Fruit fly (Drosophila melanogaster) whole organism, embryonic: ENCODE data around the gene CG8236.

Source experiments
- Adf1 ChIP-seq: fragments of 200-800 bp; sonication (Bioruptor generic); IDR thresholded peaks from 2 replicates; pipeline ENCODE4 v1.3.6; 2022; ENCODE audit warnings: missing biosample characterization, missing genetic modification characterization
- Atf-2 ChIP-seq: fragments of 200-800 bp; sonication (Bioruptor generic); optimal IDR thresholded peaks from 2 replicates; lab custom pipeline; 2016; ENCODE audit warnings: missing biosample characterization, missing genetic modification characterization
- B-H2 ChIP-seq: fragments of 200-800 bp; sonication (Bioruptor generic); optimal IDR thresholded peaks from 2 replicates; lab custom pipeline; 2018; ENCODE audit warnings: missing biosample characterization, mild to moderate bottlenecking, missing genetic modification characterization
- CG10543 ChIP-seq: fragments of 200-800 bp; sonication (Bioruptor generic); optimal IDR thresholded peaks from 3 replicates; lab custom pipeline; 2017; ENCODE audit warnings: missing biosample characterization, mild to moderate bottlenecking, missing genetic modification characterization, moderate library complexity
- CG12769 ChIP-seq: fragments of 200-800 bp; sonication (Bioruptor generic); optimal IDR thresholded peaks from 2 replicates; lab custom pipeline; 2019; ENCODE audit warnings: missing biosample characterization, mild to moderate bottlenecking, missing genetic modification characterization, moderate library complexity
- CG13424 ChIP-seq: fragments of 200-800 bp; sonication (Bioruptor generic); optimal IDR thresholded peaks from 2 replicates; lab custom pipeline; 2019; ENCODE audit warnings: missing biosample characterization, mild to moderate bottlenecking, missing genetic modification characterization, moderate library complexity
- CG13894 ChIP-seq: fragments of 200-800 bp; sonication (Bioruptor generic); optimal IDR thresholded peaks from 3 replicates; lab custom pipeline; 2018; ENCODE audit warnings: missing biosample characterization, mild to moderate bottlenecking, missing genetic modification characterization, moderate library complexity
- CG15479 ChIP-seq: fragments of 200-800 bp; sonication (Bioruptor generic); optimal IDR thresholded peaks from 3 replicates; lab custom pipeline; 2019; ENCODE audit warnings: missing biosample characterization, mild to moderate bottlenecking, missing genetic modification characterization, moderate library complexity
- CG2199 ChIP-seq: fragments of 200-800 bp; sonication (Bioruptor generic); IDR thresholded peaks from 3 replicates; pipeline ENCODE4 v1.3.6; 2022; ENCODE audit warnings: missing biosample characterization, missing genetic modification characterization
- CG34224 ChIP-seq: fragments of 200-800 bp; sonication (Bioruptor generic); IDR thresholded peaks from 3 replicates; pipeline ENCODE4 v1.3.6; 2022; ENCODE audit warnings: missing biosample characterization, missing genetic modification characterization; ENCODE audit not compliant: partially characterized antibody
- CG4360 ChIP-seq: fragments of 200-800 bp; sonication (Bioruptor generic); IDR thresholded peaks from 2 replicates; pipeline ENCODE4 v1.3.6; 2022; ENCODE audit warnings: missing biosample characterization, missing genetic modification characterization
- CG7928 ChIP-seq: fragments of 200-800 bp; sonication (Bioruptor generic); optimal IDR thresholded peaks from 2 replicates; lab custom pipeline; 2017; ENCODE audit warnings: missing biosample characterization, mild to moderate bottlenecking, missing genetic modification characterization
- CG7963 ChIP-seq: fragments of 200-800 bp; sonication (Bioruptor generic); IDR thresholded peaks from 3 replicates; pipeline ENCODE4 v1.3.6; 2022; ENCODE audit warnings: missing biosample characterization, missing genetic modification characterization; ENCODE audit not compliant: partially characterized antibody
- CG8281 ChIP-seq: fragments of 200-800 bp; sonication (Bioruptor generic); optimal IDR thresholded peaks from 2 replicates; lab custom pipeline; 2018; ENCODE audit warnings: missing biosample characterization, mild to moderate bottlenecking, missing genetic modification characterization, moderate library complexity
- CG8478 ChIP-seq: fragments of >200 bp; optimal IDR thresholded peaks from 2 replicates; lab custom pipeline; 2018
- CG9932 ChIP-seq: fragments of 200-800 bp; sonication (Bioruptor generic); IDR thresholded peaks from 2 replicates; pipeline ENCODE4 v1.3.6; 2022; ENCODE audit warnings: missing biosample characterization, missing genetic modification characterization
- Dbx ChIP-seq: fragments of 200-800 bp; sonication (Bioruptor generic); IDR thresholded peaks from 3 replicates; pipeline ENCODE4 v1.3.6; 2022; ENCODE audit warnings: missing biosample characterization, missing genetic modification characterization
- Fer3 ChIP-seq: fragments of 200-800 bp; sonication (Bioruptor generic); optimal IDR thresholded peaks from 2 replicates; lab custom pipeline; 2018; ENCODE audit warnings: missing biosample characterization, mild to moderate bottlenecking, missing genetic modification characterization, moderate library complexity
- Gsc ChIP-seq: fragments of 200-800 bp; sonication (Bioruptor generic); IDR thresholded peaks from 2 replicates; pipeline ENCODE4 v1.3.6; 2022; ENCODE audit warnings: missing biosample characterization, missing genetic modification characterization
- Gug ChIP-seq: fragments of 200-800 bp; sonication (Bioruptor generic); IDR thresholded peaks from 4 replicates; pipeline ENCODE4 v1.3.6; 2022; ENCODE audit warnings: missing biosample characterization, missing genetic modification characterization
- Med ChIP-seq: fragments of 200-800 bp; sonication (Bioruptor generic); peaks from one replicate; lab custom pipeline; 2016; ENCODE audit warnings: missing biosample characterization, missing genetic modification characterization, mild to moderate bottlenecking, inconsistent platforms, moderate library complexity
- Rfx ChIP-seq: fragments of 200-800 bp; sonication (Bioruptor generic); IDR thresholded peaks from 2 replicates; pipeline ENCODE4 v1.3.6; 2022; ENCODE audit warnings: missing biosample characterization, missing genetic modification characterization
- Xrp1 ChIP-seq: fragments of 200-800 bp; sonication (Bioruptor generic); IDR thresholded peaks from 2 replicates; pipeline ENCODE4 v1.3.6; 2022; ENCODE audit warnings: missing biosample characterization, missing genetic modification characterization
- abd-A ChIP-seq: fragments of 200-800 bp; sonication (Bioruptor generic); optimal IDR thresholded peaks from 3 replicates; lab custom pipeline; 2019; ENCODE audit warnings: missing biosample characterization, mild to moderate bottlenecking, missing genetic modification characterization, moderate library complexity
- crp ChIP-seq, 2 experiments: fragments of 200-800 bp; sonication (Bioruptor generic); optimal IDR thresholded peaks; 2 replicates in 1 of 2; 3 replicates in 1 of 2; lab custom pipeline; 2017; ENCODE audit warnings: missing biosample characterization in 2 of 2, missing genetic modification characterization in 2 of 2, mild to moderate bottlenecking in 1 of 2, moderate library complexity in 1 of 2
- exex ChIP-seq: fragments of 200-800 bp; sonication (Bioruptor generic); optimal IDR thresholded peaks from 4 replicates; lab custom pipeline; 2018; ENCODE audit warnings: missing biosample characterization, mild to moderate bottlenecking, missing genetic modification characterization, moderate library complexity
- ftz-f1 ChIP-seq: fragments of 200-800 bp; sonication (Bioruptor generic); optimal IDR thresholded peaks from 2 replicates; lab custom pipeline; 2016; ENCODE audit warnings: missing biosample characterization, missing genetic modification characterization
- hkb ChIP-seq, 2 experiments: fragments of 200-800 bp in 1 of 2; fragments of >200 bp in 1 of 2; sonication (Bioruptor generic) in 1 of 2; IDR thresholded peaks in 1 of 2; optimal IDR thresholded peaks in 1 of 2; 2 replicates each; pipeline versions ENCODE4 v1.3.6 to Lab custom; 2017 to 2022; ENCODE audit warnings: missing biosample characterization in 1 of 2, missing genetic modification characterization in 1 of 2
- kni ChIP-seq: fragments of 200-800 bp; sonication (Bioruptor generic); optimal IDR thresholded peaks from 3 replicates; lab custom pipeline; 2017; ENCODE audit warnings: mild to moderate bottlenecking, missing biosample characterization, missing genetic modification reagents, missing genetic modification characterization
- knrl ChIP-seq: fragments of 200-800 bp; sonication (Bioruptor generic); IDR thresholded peaks from 3 replicates; pipeline ENCODE4 v1.3.6; 2022; ENCODE audit warnings: missing biosample characterization, missing genetic modification characterization; ENCODE audit not compliant: partially characterized antibody
- nau ChIP-seq: fragments of 200-800 bp; sonication (Bioruptor generic); optimal IDR thresholded peaks from 3 replicates; lab custom pipeline; 2017; ENCODE audit warnings: missing biosample characterization, mild to moderate bottlenecking, missing genetic modification characterization, missing genetic modification reagents
- nom ChIP-seq: fragments of 200-800 bp; sonication (Bioruptor generic); optimal IDR thresholded peaks from 2 replicates; lab custom pipeline; 2017; ENCODE audit warnings: missing biosample characterization, missing genetic modification characterization, mild to moderate bottlenecking, moderate library complexity, missing genetic modification reagents
- pb ChIP-seq: fragments of 200-800 bp; sonication (Bioruptor generic); optimal IDR thresholded peaks from 3 replicates; lab custom pipeline; 2016; ENCODE audit warnings: missing biosample characterization, missing genetic modification characterization
- pfk ChIP-seq: fragments of 200-800 bp; sonication (Bioruptor generic); optimal IDR thresholded peaks from 2 replicates; lab custom pipeline; 2018; ENCODE audit warnings: missing biosample characterization, mild to moderate bottlenecking, missing genetic modification characterization, moderate library complexity
- rib ChIP-seq: fragments of 200-800 bp; sonication (Bioruptor generic); IDR thresholded peaks from 2 replicates; pipeline ENCODE4 v1.3.6; 2022; ENCODE audit warnings: missing biosample characterization, missing genetic modification characterization
- sens ChIP-seq: fragments of 200-800 bp; sonication (Bioruptor generic); peaks from one replicate; lab custom pipeline; 2016; ENCODE audit warnings: missing biosample characterization, missing genetic modification characterization
- twi ChIP-seq: fragments of 200-800 bp; optimal IDR thresholded peaks from 2 replicates; lab custom pipeline; 2019; ENCODE audit warnings: missing biosample characterization, mild to moderate bottlenecking, missing genetic modification characterization, moderate library complexity
- zfh1 ChIP-seq: fragments of 200-800 bp; sonication (Bioruptor generic); IDR thresholded peaks from 3 replicates; pipeline ENCODE4 v1.3.6; 2022; ENCODE audit warnings: missing biosample characterization, missing genetic modification characterization
- zfh2 ChIP-seq: fragments of 200-800 bp; sonication (Bioruptor generic); optimal IDR thresholded peaks from 2 replicates; lab custom pipeline; 2016; ENCODE audit warnings: missing biosample characterization, missing genetic modification characterization

Gene CG8236

DNA sequence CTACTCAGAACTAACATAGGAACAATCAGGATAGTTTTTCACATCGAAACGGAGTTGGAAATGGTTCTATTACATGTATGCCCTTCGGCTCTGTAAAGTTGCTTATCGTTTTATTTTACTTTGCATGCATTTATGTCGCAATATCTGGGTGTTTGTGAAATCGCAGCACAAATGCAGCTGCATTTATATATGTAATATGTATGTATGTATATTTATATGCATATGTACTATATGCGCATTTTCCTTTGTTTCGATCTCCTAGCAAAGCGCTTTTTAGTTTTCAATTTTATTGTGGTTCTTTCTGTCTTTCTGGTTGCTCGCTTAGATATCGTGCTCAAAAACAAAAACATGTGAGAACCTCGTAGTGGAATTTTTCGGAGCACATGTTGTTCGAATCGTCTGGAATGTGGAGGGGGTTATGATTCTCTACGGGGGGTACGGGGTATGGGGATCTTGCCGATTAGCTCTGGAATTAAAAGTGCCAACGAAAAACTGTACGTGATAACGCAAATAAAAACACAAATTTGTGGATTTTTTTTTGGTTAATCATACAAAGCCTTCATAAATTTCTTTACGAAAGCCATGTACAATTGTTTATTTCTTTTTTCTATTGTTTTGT lies 44.9 kb downstream of the CG8236 start (continued):
- TF ChIP-seq CG4360 = 0 out of 2 replicates have a peak, but pooled peaks have one; percentile 24
- peak; percentile 13 for TF ChIP-seq Fer3 (tag; lab: Kevin White, UChicago)
- peak; percentile 8 for TF ChIP-seq sens
- 0 out of 3 replicates have a peak, but pooled peaks have one; percentile 23 for TF ChIP-seq zfh1 (GFP tag; lab: Robert Waterston, UW)
- TF ChIP-seq twi (tag; lab: Kevin White, UChicago) = peak; percentile 82
- no peak for TF ChIP-seq pb
- TF ChIP-seq Dbx (GFP tag; lab: Robert Waterston, UW) = 0 out of 3 replicates have a peak, but pooled peaks have one; percentile 46
- TF ChIP-seq CG7928 (GFP tag; lab: Kevin White, UChicago) = no peak
- TF ChIP-seq B-H2 (GFP tag; lab: Kevin White, UChicago) = peak; percentile 51
- peak; percentile 76 for TF ChIP-seq CG13894 (tag; lab: Kevin White, UChicago)
- peak; percentile 51 for TF ChIP-seq abd-A (tag; lab: Kevin White, UChicago)
- TF ChIP-seq exex (tag; lab: Kevin White, UChicago) = peak; percentile 63
- no peak for TF ChIP-seq zfh2 (GFP tag; lab: Kevin White, UChicago)
- TF ChIP-seq Gsc (GFP tag; lab: Robert Waterston, UW) = no peak
- peak; percentile 34; the same call in 1 of the 2 replicates for TF ChIP-seq rib (GFP tag; lab: Robert Waterston, UW)
- TF ChIP-seq crp (GFP tag; optimal IDR thresholded peaks at IDR 0.05; lab: Kevin White, UChicago) = no peak
- TF ChIP-seq CG34224 = no peak
- peak; percentile 64 for TF ChIP-seq CG12769
- TF ChIP-seq CG9932 (GFP tag; lab: Robert Waterston, UW) = 0 out of 2 replicates have a peak, but pooled peaks have one; percentile 18
- TF ChIP-seq hkb (optimal IDR thresholded peaks at IDR 0.05; lab: Kevin White, UChicago) = no peak
- TF ChIP-seq hkb (GFP tag; IDR thresholded peaks at IDR 0.05; lab: Robert Waterston, UW) = peak; percentile 49; the same call in 1 of the 2 replicates
- 0 out of 2 replicates have a peak, but pooled peaks have one; percentile 5 for TF ChIP-seq Xrp1 (GFP tag; lab: Robert Waterston, UW)
- TF ChIP-seq, all 482 proteins: peak for 41

DNA sequence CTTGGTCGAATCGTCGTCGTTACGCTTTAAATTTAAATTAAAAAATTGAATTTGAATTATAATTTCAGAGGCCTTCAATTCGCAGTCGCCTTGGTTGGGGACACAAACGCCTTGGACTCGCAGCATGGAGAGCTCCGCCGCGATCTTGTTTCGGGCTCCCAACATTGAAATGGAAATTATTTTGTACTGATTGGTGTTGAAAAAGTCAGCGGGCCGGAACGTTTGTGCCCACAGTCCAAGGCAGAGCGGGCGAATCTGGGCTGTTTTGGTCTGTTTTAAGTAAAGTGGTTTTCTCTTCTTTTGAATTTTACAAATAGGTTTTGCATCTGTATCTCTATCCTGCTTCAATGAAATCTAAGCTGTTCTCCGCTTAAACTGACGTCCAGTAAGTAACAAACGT lies 45.9 kb downstream of the CG8236 start:
- no peak for TF ChIP-seq CG8478 (lab: Kevin White, UChicago)
- TF ChIP-seq Atf-2 (GFP tag; lab: Kevin White, UChicago) = no peak
- TF ChIP-seq kni (GFP tag; lab: Kevin White, UChicago) = peak; percentile 46
- no peak for TF ChIP-seq CG8281
- peak; percentile 67; the same call in 1 of the 3 replicates for TF ChIP-seq CG2199 (GFP tag; lab: Robert Waterston, UW)
- TF ChIP-seq CG10543 = peak; percentile 10
- TF ChIP-seq CG7963 = no peak
- TF ChIP-seq Adf1 (GFP tag; lab: Robert Waterston, UW) = no peak
- TF ChIP-seq Gug (GFP tag; lab: Robert Waterston, UW) = no peak
- TF ChIP-seq CG15479 (GFP tag; lab: Kevin White, UChicago) = no peak
- peak; percentile 11 for TF ChIP-seq nom (GFP tag; lab: Kevin White, UChicago)
- no peak for TF ChIP-seq CG13424 (tag; lab: Kevin White, UChicago)
- peak; percentile 68 for TF ChIP-seq ftz-f1 (GFP tag; lab: Kevin White, UChicago)
- peak; percentile 12 for TF ChIP-seq Rfx (GFP tag; lab: Robert Waterston, UW)
- TF ChIP-seq nau (GFP tag; lab: Kevin White, UChicago) = no peak
- peak; percentile 42; the same call in 1 of the 3 replicates for TF ChIP-seq knrl
- TF ChIP-seq Med (GFP tag; lab: Kevin White, UChicago) = peak; percentile 23
- TF ChIP-seq pfk (GFP tag; lab: Kevin White, UChicago) = peak; percentile 7
- TF ChIP-seq, all 482 proteins: peak for 9
